Fruit fly (Drosophila melanogaster): ENCODE measurements around the gene Grp170.
A peak's percentile ranks its signal among the peaks of the same experiment; 100 is the strongest.

Gene Grp170

dm6 chrX:2296230-2297044 lies 21.6 kb upstream of the Grp170 start (continued):
- TF ChIP-seq CG14441 (GFP tag; IDR thresholded peaks at IDR 0.05) = peak; percentile 77
- TF ChIP-seq CG3726 (GFP tag; IDR thresholded peaks at IDR 0.05) = no peak; the same call in 2 of the 3 replicates
- TF ChIP-seq rib (GFP tag; IDR thresholded peaks at IDR 0.05) = no peak
- peak; percentile 96 for TF ChIP-seq CG2678 (tag; optimal IDR thresholded peaks at IDR 0.05)
- peak; percentile 64 for TF ChIP-seq ttk (GFP tag; IDR thresholded peaks at IDR 0.05)
- TF ChIP-seq CG14050 (GFP tag; IDR thresholded peaks at IDR 0.05) = peak; percentile 55
- TF ChIP-seq cas (GFP tag; IDR thresholded peaks at IDR 0.05) = peak; percentile 52; the same call in 1 of the 2 replicates
- peak; percentile 58 for TF ChIP-seq tup (GFP tag; optimal IDR thresholded peaks at IDR 0.05)
- TF ChIP-seq stwl (tag; optimal IDR thresholded peaks at IDR 0.05) = peak; percentile 3
- TF ChIP-seq ranshi (GFP tag; IDR thresholded peaks at IDR 0.05) = peak; percentile 70; the same call in 1 of the 2 replicates
- TF ChIP-seq CG17186 (GFP tag; optimal IDR thresholded peaks at IDR 0.05) = peak; percentile 84
- peak; percentile 95 for TF ChIP-seq CG31441 (GFP tag; IDR thresholded peaks at IDR 0.05)
- TF ChIP-seq CG7928 (GFP tag; optimal IDR thresholded peaks at IDR 0.05) = peak; percentile 66
- peak; percentile 86 for TF ChIP-seq ab (GFP tag; optimal IDR thresholded peaks at IDR 0.05)
- TF ChIP-seq CG7839 (tag; optimal IDR thresholded peaks at IDR 0.05) = peak; percentile 95
- peak; percentile 94 for TF ChIP-seq CG2120 (GFP tag; optimal IDR thresholded peaks at IDR 0.05)
- peak; percentile 80 for TF ChIP-seq CG8281 (tag; optimal IDR thresholded peaks at IDR 0.05)
- TF ChIP-seq CG4617 (GFP tag; optimal IDR thresholded peaks at IDR 0.05; ENCODE audit: borderline replicate concordance) = peak; percentile 75
- TF ChIP-seq H15 (GFP tag; IDR thresholded peaks at IDR 0.05) = peak; percentile 69; the same call in 2 of the 3 replicates
- TF ChIP-seq unpg (GFP tag; optimal IDR thresholded peaks at IDR 0.05) = peak; percentile 87
- TF ChIP-seq Opbp (GFP tag; IDR thresholded peaks at IDR 0.05; ENCODE audit: partially characterized antibody) = no peak
- no peak; the same call in 1 of the 2 replicates for TF ChIP-seq Bgb (GFP tag; IDR thresholded peaks at IDR 0.05; ENCODE audit: partially characterized antibody)
- peak; percentile 64; the same call in 1 of the 2 replicates for TF ChIP-seq Taf1 (GFP tag; IDR thresholded peaks at IDR 0.05)
- peak; percentile 95 for TF ChIP-seq CG14710 (tag; optimal IDR thresholded peaks at IDR 0.05)
- peak; percentile 94 for TF ChIP-seq sqz (GFP tag; optimal IDR thresholded peaks at IDR 0.05)
- TF ChIP-seq Xbp1 (GFP tag; optimal IDR thresholded peaks at IDR 0.05) = peak; percentile 92
- peak; percentile 85 for TF ChIP-seq CG1647 (GFP tag; optimal IDR thresholded peaks at IDR 0.05)
- TF ChIP-seq CG2129 (GFP tag; IDR thresholded peaks at IDR 0.05; ENCODE audit: partially characterized antibody) = no peak
- peak; percentile 92 for TF ChIP-seq dysf (GFP tag; IDR thresholded peaks at IDR 0.05)
- 0 out of 2 replicates have a peak, but pooled peaks have one; percentile 32 for TF ChIP-seq ro (GFP tag; IDR thresholded peaks at IDR 0.05)
- TF ChIP-seq danr (GFP tag; IDR thresholded peaks at IDR 0.05) = peak; percentile 76
- TF ChIP-seq corto (GFP tag; optimal IDR thresholded peaks at IDR 0.05) = no peak
- peak; percentile 18; the same call in 1 of the 2 replicates for TF ChIP-seq CkIIα-i1 (GFP tag; IDR thresholded peaks at IDR 0.05)
- peak; percentile 77 for TF ChIP-seq YL-1 (GFP tag; optimal IDR thresholded peaks at IDR 0.05)
- TF ChIP-seq CG1603 (tag; optimal IDR thresholded peaks at IDR 0.05) = peak; percentile 88
- peak; percentile 94 for TF ChIP-seq Abd-B (GFP tag; optimal IDR thresholded peaks at IDR 0.05)
- no peak for TF ChIP-seq CG34422 (GFP tag; IDR thresholded peaks at IDR 0.05)
- TF ChIP-seq gro (GFP tag; optimal IDR thresholded peaks at IDR 0.05) = peak; percentile 90
- peak; percentile 44; the same call in 1 of the 2 replicates for TF ChIP-seq Dip2 (GFP tag; IDR thresholded peaks at IDR 0.05)
- 0 out of 2 replicates have a peak, but pooled peaks have one; percentile 11 for TF ChIP-seq CG5953 (GFP tag; IDR thresholded peaks at IDR 0.05)
- TF ChIP-seq p53 (GFP tag; optimal IDR thresholded peaks at IDR 0.05) = peak; percentile 89
- peak; percentile 96 for TF ChIP-seq dmrt99B (tag; optimal IDR thresholded peaks at IDR 0.05)
- peak; percentile 81 for TF ChIP-seq sd (tag; optimal IDR thresholded peaks at IDR 0.05)
- TF ChIP-seq phol (tag; optimal IDR thresholded peaks at IDR 0.05) = peak; percentile 96
- TF ChIP-seq sim (GFP tag; IDR thresholded peaks at IDR 0.05) = no peak
- peak; percentile 83 for TF ChIP-seq salm (tag; optimal IDR thresholded peaks at IDR 0.05)
- no peak for TF ChIP-seq GATAe (GFP tag; conservative IDR thresholded peaks at IDR 0.05)
- peak; percentile 76 for TF ChIP-seq Gug (GFP tag; IDR thresholded peaks at IDR 0.05)

Measured in whole organism, embryonic.